Worm (Caenorhabditis elegans): ENCODE data around the gene K11H12.5.

Gene K11H12.5

ce11 chrIV:673313-673712, 3.1 kb upstream of the K11H12.5 start, which contains the start of gene K11H12.3:
Gene K11H12.3, minus strand, starts transcription at chrIV:673480.
- TF ChIP-seq pqm-1 (tag; optimal IDR thresholded peaks at IDR 0.05) (peak; percentile 26), elt-2 (tag; optimal IDR thresholded peaks at IDR 0.05) (peak; percentile 47), nfya-1 (tag; optimal IDR thresholded peaks at IDR 0.05; ENCODE audit: insufficient read depth) (no peak)

ce11 chrIV:675471-676159, 765 bp upstream of the K11H12.5 start, which contains the start of the genes K11H12.4 and K11H12.10:
Gene K11H12.4, minus strand, starts transcription at chrIV:675883.
Gene K11H12.10, plus strand, starts transcription at chrIV:676075.
- no peak for TF ChIP-seq elt-3 (tag; optimal IDR thresholded peaks at IDR 0.05)
- peak; percentile 83 for TF ChIP-seq pqm-1 (tag; optimal IDR thresholded peaks at IDR 0.05)
- TF ChIP-seq elt-2 (tag; optimal IDR thresholded peaks at IDR 0.05) = peak; percentile 46

DNA sequence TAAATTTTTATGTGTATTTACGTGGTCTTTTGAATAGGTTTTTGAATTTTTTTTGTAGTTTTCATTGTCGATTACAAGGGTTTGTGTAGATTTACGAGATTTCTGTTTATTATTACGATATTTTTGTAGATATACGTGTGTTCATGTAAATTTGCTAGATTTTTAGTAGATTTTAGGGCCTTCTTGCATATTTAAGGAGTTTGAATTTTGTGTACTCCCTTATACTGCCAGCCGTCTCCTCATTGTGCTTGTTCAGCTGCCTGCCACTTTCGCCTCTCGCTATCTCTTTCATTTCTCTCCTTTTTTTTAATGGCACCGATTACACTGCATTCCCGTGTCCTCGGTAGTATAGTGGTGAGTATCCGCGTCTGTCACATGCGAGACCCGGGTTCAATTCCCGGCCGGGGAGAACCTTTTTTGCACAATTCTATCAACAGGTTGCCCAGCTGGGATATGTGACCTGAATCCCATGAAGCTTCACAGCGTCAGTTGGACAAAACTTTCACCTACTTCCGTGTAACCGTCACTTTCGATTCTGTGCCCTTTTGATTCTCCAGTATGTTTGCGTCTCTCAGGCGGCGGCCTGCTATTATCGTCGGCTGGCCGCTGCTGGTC, 6.5 kb downstream of the K11H12.5 start:
- TF ChIP-seq nfya-1 (tag; optimal IDR thresholded peaks at IDR 0.05; ENCODE audit: insufficient read depth) (no peak), skn-1 (tag; optimal IDR thresholded peaks at IDR 0.05) (peak; percentile 43), pha-4 (tag; optimal IDR thresholded peaks at IDR 0.05) (peak; percentile 56), fkh-2 (tag; optimal IDR thresholded peaks at IDR 0.05) (no peak), mdl-1 (tag; optimal IDR thresholded peaks at IDR 0.05) (peak; percentile 0), nhr-76 (tag; optimal IDR thresholded peaks at IDR 0.05) (no peak), ceh-82 (tag; optimal IDR thresholded peaks at IDR 0.05) (peak; percentile 47), hmg-11 (tag; optimal IDR thresholded peaks at IDR 0.05) (peak; percentile 83), unc-62 (GFP tag; optimal IDR thresholded peaks at IDR 0.05) (peak; percentile 17), elt-2 (tag; optimal IDR thresholded peaks at IDR 0.05) (peak; percentile 46), jun-1 (tag; optimal IDR thresholded peaks at IDR 0.05) (peak; percentile 65), lsy-12 (tag; optimal IDR thresholded peaks at IDR 0.05) (peak; percentile 55), nhr-77 (tag; optimal IDR thresholded peaks at IDR 0.05) (no peak), tbx-2 (tag; optimal IDR thresholded peaks at IDR 0.05) (peak; percentile 53), nhr-23 (tag; optimal IDR thresholded peaks at IDR 0.05) (peak; percentile 77), aly-2 (tag; optimal IDR thresholded peaks at IDR 0.05) (no peak), nhr-43 (tag; optimal IDR thresholded peaks at IDR 0.05; ENCODE audit: poor library complexity, severe bottlenecking) (peak; percentile 48), snpc-4 (tag; optimal IDR thresholded peaks at IDR 0.05) (peak; percentile 25), nhr-25 (tag; optimal IDR thresholded peaks at IDR 0.05) (peak; percentile 52)

DNA sequence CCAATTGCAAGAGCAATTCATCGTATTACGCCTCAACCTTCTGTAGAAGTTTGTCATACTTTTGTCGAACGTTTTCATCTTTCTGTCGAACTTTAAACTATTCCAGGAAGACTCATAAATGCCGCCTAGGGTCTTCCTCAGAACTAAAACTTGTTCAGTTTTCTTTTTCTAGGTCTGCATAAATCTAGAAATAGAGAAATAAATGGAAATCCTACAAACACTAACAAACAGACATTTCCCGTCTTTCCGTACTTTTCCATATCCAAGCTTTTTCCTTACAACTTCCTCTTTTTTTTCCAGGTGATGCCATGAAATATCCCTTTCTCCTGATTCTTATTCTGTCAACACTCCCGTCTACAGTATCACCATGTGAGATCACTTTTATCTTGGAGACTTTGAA, 7.8 kb downstream of the K11H12.5 start, which contains the start of gene cutl-28:
Gene cutl-28 (plus strand): TSS at position 301 of the 400 bp plus-strand sequence.
- TF ChIP-seq unc-62 (GFP tag; optimal IDR thresholded peaks at IDR 0.05) (no peak), nhr-12 (tag; optimal IDR thresholded peaks at IDR 0.05) (no peak), nhr-76 (tag; optimal IDR thresholded peaks at IDR 0.05) (no peak), nhr-67 (tag; optimal IDR thresholded peaks at IDR 0.05) (no peak), skn-1 (tag; optimal IDR thresholded peaks at IDR 0.05) (no peak), ceh-28 (tag; optimal IDR thresholded peaks at IDR 0.05) (no peak), lin-39 (tag; optimal IDR thresholded peaks at IDR 0.05) (no peak), nhr-25 (tag; optimal IDR thresholded peaks at IDR 0.05) (no peak), mml-1 (tag; optimal IDR thresholded peaks at IDR 0.05) (no peak), pha-4 (tag; optimal IDR thresholded peaks at IDR 0.05) (no peak), aly-2 (tag; optimal IDR thresholded peaks at IDR 0.05) (no peak), daf-12 (tag; optimal IDR thresholded peaks at IDR 0.05) (no peak)

DNA sequence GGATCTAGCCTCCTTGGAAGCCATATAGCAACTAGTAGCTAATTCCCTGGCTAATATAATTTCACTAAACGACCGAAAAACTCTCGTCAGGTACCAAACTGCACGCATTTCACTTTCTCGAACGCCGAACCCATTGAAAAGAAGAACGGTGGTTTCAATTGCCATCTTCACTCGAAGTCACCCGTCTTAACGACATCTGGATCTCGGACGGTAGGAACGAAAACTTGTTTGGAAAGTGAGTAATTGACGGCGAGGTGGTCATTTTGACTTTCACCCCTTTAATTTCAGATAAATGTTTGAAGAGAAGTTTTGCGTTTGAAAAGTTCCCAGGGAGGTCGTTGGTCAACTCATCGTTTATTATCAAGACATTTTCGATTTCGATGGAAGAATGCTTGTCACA, 8.4 kb downstream of the K11H12.5 start:
- TF ChIP-seq nhr-11 (tag; optimal IDR thresholded peaks at IDR 0.05) (no peak), hmg-11 (tag; optimal IDR thresholded peaks at IDR 0.05) (no peak), fkh-10 (GFP tag; optimal IDR thresholded peaks at IDR 0.05) (no peak), nhr-25 (tag; optimal IDR thresholded peaks at IDR 0.05) (no peak), pqm-1 (tag; optimal IDR thresholded peaks at IDR 0.05) (no peak), fos-1 (tag; optimal IDR thresholded peaks at IDR 0.05) (no peak), ceh-82 (tag; optimal IDR thresholded peaks at IDR 0.05) (no peak)

All from whole organism, L3 larva.